Worm (Caenorhabditis elegans): Measurements from ENCODE around the gene pxd-1.
A peak's percentile ranks its signal among the peaks of the same experiment; 100 is the strongest.

The pxd-1 gene

DNA sequence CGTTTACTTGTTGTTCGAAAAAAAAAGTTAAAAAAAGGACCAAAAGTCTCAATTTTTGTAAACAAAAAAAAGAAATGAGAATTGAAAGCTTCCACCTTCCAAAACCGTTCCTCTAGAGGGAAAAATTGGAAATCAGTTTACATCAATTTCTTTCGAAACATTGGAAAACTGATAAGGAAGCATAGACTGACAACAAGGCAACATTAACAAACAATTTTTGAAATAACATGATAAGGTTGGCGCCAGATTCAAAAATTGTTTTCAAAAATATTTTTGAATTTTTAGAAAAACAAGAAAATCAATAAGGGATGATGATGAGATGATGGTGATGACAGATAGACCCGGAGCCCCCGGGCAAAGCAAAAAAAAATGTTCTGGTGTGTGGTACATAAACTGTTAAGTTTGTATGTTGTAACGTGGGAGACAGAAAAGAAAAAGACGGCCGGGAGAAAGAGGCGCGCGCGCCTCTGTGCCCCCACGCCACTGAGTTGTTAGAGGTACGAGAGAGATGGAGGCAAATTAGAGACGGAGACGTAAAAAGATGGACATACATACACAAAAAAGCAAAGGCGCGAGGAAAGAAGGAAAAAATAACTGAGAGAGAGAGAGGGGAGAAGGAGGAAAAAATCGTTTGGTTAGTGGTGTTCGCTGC is 25.8 kb upstream of the pxd-1 start (continued):
- TF ChIP-seq mdl-1 (tag; optimal IDR thresholded peaks at IDR 0.05) (peak; percentile 13 to 83), dmd-8 (GFP tag; IDR thresholded peaks at IDR 0.05) (0 out of 2 replicates have a peak, but pooled peaks have one; percentile 10), T26A8.4 (GFP tag; IDR thresholded peaks at IDR 0.05) (peak; percentile 37; the same call in 1 of the 2 replicates), aly-2 (tag; optimal IDR thresholded peaks at IDR 0.05) (no peak), nhr-42 (GFP tag; IDR thresholded peaks at IDR 0.05) (no peak), unc-39 (tag; optimal IDR thresholded peaks at IDR 0.05) (no peak), zip-2 (tag; optimal IDR thresholded peaks at IDR 0.05) (no peak), unc-130 (GFP tag; optimal IDR thresholded peaks at IDR 0.05) (no peak), php-3 (GFP tag; IDR thresholded peaks at IDR 0.05) (no peak), Y5F2A.4 (GFP tag; optimal IDR thresholded peaks at IDR 0.05) (no peak), Y48G9A.11 (GFP tag; IDR thresholded peaks at IDR 0.05) (no peak), lin-39 (tag; optimal IDR thresholded peaks at IDR 0.05) (no peak), lin-13 (GFP tag; optimal IDR thresholded peaks at IDR 0.05) (no peak), nhr-102 (tag; optimal IDR thresholded peaks at IDR 0.05) (peak; percentile 28), hmg-1.1 (GFP tag; IDR thresholded peaks at IDR 0.05) (peak; percentile 90)

DNA sequence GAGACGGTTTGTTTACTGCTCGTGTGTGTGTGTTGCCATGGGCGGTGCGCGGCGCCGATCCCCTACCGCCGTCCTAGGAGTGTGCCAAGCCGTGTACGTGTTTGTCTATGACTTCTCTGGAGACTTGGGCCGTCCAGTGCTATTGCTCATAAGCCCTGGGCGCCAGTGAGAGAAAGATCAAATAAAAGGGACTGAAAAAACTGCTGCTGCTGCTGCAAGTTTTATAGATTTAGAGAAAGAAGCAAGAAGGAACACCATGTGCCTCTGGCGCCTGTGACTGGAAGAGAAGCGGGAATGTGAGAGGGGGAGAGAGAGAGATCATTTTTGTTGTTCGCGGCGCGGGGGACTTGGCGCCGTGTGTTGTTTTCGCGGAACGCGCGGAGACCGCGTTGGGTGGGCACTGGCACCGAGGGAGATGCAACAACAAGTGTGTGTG is 21.9 kb upstream of the pxd-1 start:
- TF ChIP-seq lin-29 (GFP tag; IDR thresholded peaks at IDR 0.05) (no peak), pha-4 (GFP tag; IDR thresholded peaks at IDR 0.05) (peak; percentile 55; the same call in 1 of the 2 replicates), pha-4 (tag; optimal IDR thresholded peaks at IDR 0.05) (no peak), lim-7 (GFP tag; IDR thresholded peaks at IDR 0.05) (no peak), ZK337.2 (GFP tag; IDR thresholded peaks at IDR 0.05) (no peak), mep-1 (tag; optimal IDR thresholded peaks at IDR 0.05) (peak; percentile 43), php-3 (GFP tag; IDR thresholded peaks at IDR 0.05) (no peak), hlh-30 (tag; optimal IDR thresholded peaks at IDR 0.05; ENCODE audit: insufficient read depth) (peak; percentile 66), daf-8 (GFP tag; IDR thresholded peaks at IDR 0.05) (no peak), ceh-28 (tag; optimal IDR thresholded peaks at IDR 0.05) (no peak), aha-1 (tag) (peak; percentile 70), set-16 (GFP tag; IDR thresholded peaks at IDR 0.05) (peak; percentile 72), nhr-77 (tag; optimal IDR thresholded peaks at IDR 0.05) (no peak), hmg-1.1 (GFP tag; IDR thresholded peaks at IDR 0.05) (peak; percentile 56), spr-3 (GFP tag; optimal IDR thresholded peaks at IDR 0.05) (no peak), nhr-237 (tag; optimal IDR thresholded peaks at IDR 0.05) (no peak), nhr-76 (tag; optimal IDR thresholded peaks at IDR 0.05) (no peak), lsy-2 (tag; optimal IDR thresholded peaks at IDR 0.05) (peak in 1 of 2 experiments; percentile 18), zfp-3 (GFP tag; conservative IDR thresholded peaks at IDR 0.05) (no peak), hlh-11 (tag; optimal IDR thresholded peaks at IDR 0.05) (peak; percentile 70), mdl-1 (tag; optimal IDR thresholded peaks at IDR 0.05) (peak; percentile 75 to 86), ztf-11 (tag; optimal IDR thresholded peaks at IDR 0.05) (no peak), hif-1 (tag; optimal IDR thresholded peaks at IDR 0.05) (peak in 1 of 2 experiments; percentile 52), egl-43 (GFP tag; IDR thresholded peaks at IDR 0.05) (0 out of 2 replicates have a peak, but pooled peaks have one; percentile 27), D1046.2 (GFP tag; IDR thresholded peaks at IDR 0.05) (no peak), snpc-4 (tag; optimal IDR thresholded peaks at IDR 0.05) (no peak), lin-39 (tag; optimal IDR thresholded peaks at IDR 0.05) (no peak), zfp-2 (tag; optimal IDR thresholded peaks at IDR 0.05) (no peak), rbr-2 (tag; optimal IDR thresholded peaks at IDR 0.05) (peak; percentile 76), ceh-62 (tag; optimal IDR thresholded peaks at IDR 0.05) (no peak), Y48G9A.11 (GFP tag; IDR thresholded peaks at IDR 0.05) (no peak), daf-12 (tag; optimal IDR thresholded peaks at IDR 0.05) (no peak), nhr-11 (tag; optimal IDR thresholded peaks at IDR 0.05) (peak; percentile 39), ceh-44 (GFP tag; IDR thresholded peaks at IDR 0.05) (no peak), snpc-1.2 (GFP tag; IDR thresholded peaks at IDR 0.05) (no peak), mxl-3 (GFP tag; optimal IDR thresholded peaks at IDR 0.05) (peak; percentile 75), ZK546.5 (tag; optimal IDR thresholded peaks at IDR 0.05) (no peak), mdt-29 (GFP tag; IDR thresholded peaks at IDR 0.05) (no peak), dmd-9 (GFP tag; IDR thresholded peaks at IDR 0.05) (no peak), unc-39 (tag; optimal IDR thresholded peaks at IDR 0.05) (no peak), spr-1 (tag; optimal IDR thresholded peaks at IDR 0.05) (no peak)
